Fruit fly (Drosophila melanogaster): ENCODE data around the gene LeuRS-m.

- TF ChIP-seq h (optimal IDR thresholded peaks at IDR 0.05) (no peak), Myc (optimal IDR thresholded peaks at IDR 0.05) (no peak)
Measured at dm6 chr3L:4776432-4776831, 49.2 kb upstream of the LeuRS-m start.
